Fruit fly (Drosophila melanogaster): ENCODE data around the gene CG43342.

Gene CG43342

DNA sequence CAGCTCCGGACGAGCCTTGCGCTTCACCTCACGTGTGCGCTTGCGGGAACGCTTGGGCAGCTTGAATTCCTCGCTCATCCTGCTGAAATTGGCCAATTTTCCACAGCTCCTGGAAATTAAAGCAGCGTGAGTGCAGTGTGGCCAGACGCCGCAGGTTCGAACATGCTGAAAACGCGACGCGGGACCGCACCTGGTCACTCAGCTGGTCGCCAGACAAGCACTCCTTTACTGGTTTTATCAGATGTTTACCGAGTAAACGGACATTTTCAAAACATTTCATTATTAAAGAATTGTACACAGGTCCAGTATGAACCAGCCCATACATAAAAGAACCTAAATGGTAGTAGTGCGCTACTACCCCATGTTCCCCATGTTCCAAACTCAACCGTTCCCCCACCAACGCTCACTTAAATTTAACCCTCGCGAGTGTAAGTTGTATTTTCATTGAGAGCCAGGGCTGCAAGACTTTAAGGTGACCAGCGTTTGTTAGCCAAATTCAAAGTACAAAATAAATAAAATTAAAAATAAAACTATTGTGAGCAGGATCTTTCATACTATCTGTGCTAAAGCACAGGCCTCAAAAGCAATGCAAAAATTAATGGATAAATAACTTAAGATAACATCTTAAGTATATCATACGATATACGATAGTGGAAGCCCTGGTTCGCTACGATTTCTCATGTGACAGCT is 18.8 kb upstream of the CG43342 start, which contains the start of the genes JMJD6, CG7071 and Muted (continued):
- TF ChIP-seq Sry-δ (GFP tag; optimal IDR thresholded peaks at IDR 0.05) (peak; percentile 71), CG6272 (GFP tag; IDR thresholded peaks at IDR 0.05) (peak; percentile 89)

DNA sequence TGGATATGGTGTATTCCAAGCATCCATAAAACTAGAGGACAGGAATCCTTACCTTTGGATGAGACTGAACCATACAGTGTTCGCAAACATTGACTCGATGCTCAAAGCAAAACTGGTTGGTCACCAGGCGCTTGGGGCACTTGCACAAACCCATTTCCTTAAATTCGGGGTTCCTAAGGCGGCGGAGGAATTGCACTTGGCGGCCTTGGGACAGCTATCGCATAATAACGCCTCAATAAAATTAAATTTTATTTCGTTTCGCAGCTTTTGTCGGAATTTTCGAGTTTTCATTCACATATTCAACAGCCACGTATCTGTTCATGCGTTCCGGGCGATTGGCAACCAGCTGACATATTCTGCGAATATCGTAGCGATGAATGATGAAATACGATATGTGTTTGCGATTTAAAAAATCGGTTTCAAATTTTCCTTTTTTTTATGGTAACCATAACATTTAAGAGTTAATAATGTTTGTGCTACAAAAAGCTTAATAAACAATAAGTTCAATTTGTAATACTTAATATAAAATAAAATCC is 15.4 kb upstream of the CG43342 start, which contains the start of gene CG5382:
CG5382 (minus strand) TSS at position 324 of the 536 bp plus-strand sequence.
- TF ChIP-seq CG11695 (GFP tag; IDR thresholded peaks at IDR 0.05) (no peak), YL-1 (GFP tag; optimal IDR thresholded peaks at IDR 0.05) (peak; percentile 53), vfl (GFP tag; optimal IDR thresholded peaks at IDR 0.05) (no peak), amos (GFP tag; IDR thresholded peaks at IDR 0.05; ENCODE audit: partially characterized antibody) (peak; percentile 34; the same call in 1 of the 2 replicates), HLHmδ (GFP tag; optimal IDR thresholded peaks at IDR 0.05) (no peak), E2f1 (GFP tag; IDR thresholded peaks at IDR 0.05) (no peak), sd (tag; optimal IDR thresholded peaks at IDR 0.05) (peak; percentile 30), pzg (GFP tag; optimal IDR thresholded peaks at IDR 0.05) (peak; percentile 46), pan (optimal IDR thresholded peaks at IDR 0.05) (no peak), pan (GFP tag; optimal IDR thresholded peaks at IDR 0.05 in 1 of 2, IDR thresholded peaks at IDR 0.05 in 1 of 2) (no peak), MESR4 (GFP tag; optimal IDR thresholded peaks at IDR 0.05) (peak; percentile 71), Xbp1 (GFP tag; optimal IDR thresholded peaks at IDR 0.05) (peak; percentile 57), E2f2 (GFP tag; IDR thresholded peaks at IDR 0.05) (peak; percentile 69), sim (GFP tag; IDR thresholded peaks at IDR 0.05) (no peak), Hsf (GFP tag; optimal IDR thresholded peaks at IDR 0.05) (no peak), wor (GFP tag; IDR thresholded peaks at IDR 0.05) (no peak), lbe (GFP tag; optimal IDR thresholded peaks at IDR 0.05) (peak; percentile 18), sqz (GFP tag; optimal IDR thresholded peaks at IDR 0.05) (no peak), stwl (tag; optimal IDR thresholded peaks at IDR 0.05) (peak; percentile 11), nerfin-1 (tag; optimal IDR thresholded peaks at IDR 0.05) (peak; percentile 36), BEAF-32 (GFP tag; optimal IDR thresholded peaks at IDR 0.05) (peak; percentile 42), Bgb (GFP tag; IDR thresholded peaks at IDR 0.05; ENCODE audit: partially characterized antibody) (no peak), CG4617 (GFP tag; optimal IDR thresholded peaks at IDR 0.05; ENCODE audit: borderline replicate concordance) (peak; percentile 74), Dll (GFP tag; IDR thresholded peaks at IDR 0.05; ENCODE audit: partially characterized antibody) (0 out of 4 replicates have a peak, but pooled peaks have one; percentile 26), Fer3 (tag; optimal IDR thresholded peaks at IDR 0.05) (no peak), onecut (GFP tag; IDR thresholded peaks at IDR 0.05) (no peak), Scr (GFP tag; IDR thresholded peaks at IDR 0.05; ENCODE audit: partially characterized antibody) (peak; percentile 22; the same call in 1 of the 2 replicates), Trl (optimal IDR thresholded peaks at IDR 0.05) (no peak), Trl (GFP tag; optimal IDR thresholded peaks at IDR 0.05) (no peak), crp (GFP tag; optimal IDR thresholded peaks at IDR 0.05) (peak in 1 of 2 experiments; percentile 83), unc-4 (GFP tag; IDR thresholded peaks at IDR 0.05; ENCODE audit: partially characterized antibody) (0 out of 2 replicates have a peak, but pooled peaks have one; percentile 27), CG13624 (GFP tag; optimal IDR thresholded peaks at IDR 0.05) (no peak), Dp (GFP tag; optimal IDR thresholded peaks at IDR 0.05) (peak; percentile 50), CG13287 (GFP tag; IDR thresholded peaks at IDR 0.05; ENCODE audit: partially characterized antibody) (peak; percentile 38; the same call in 1 of the 2 replicates), MBD-R2 (GFP tag; IDR thresholded peaks at IDR 0.05) (peak; percentile 67)
